Fruit fly (Drosophila melanogaster) whole organism, embryonic: Measurements from ENCODE around the gene Tbcc.

Source experiments
- CG10654 ChIP-seq: fragments of 200-800 bp; sonication (Bioruptor generic); optimal IDR thresholded peaks from 2 replicates; lab custom pipeline; 2016; ENCODE audit warnings: missing biosample characterization, missing genetic modification characterization
- CG15269 ChIP-seq: fragments of 200-800 bp; sonication (Bioruptor generic); optimal IDR thresholded peaks from 2 replicates; lab custom pipeline; 2018; ENCODE audit warnings: missing biosample characterization, mild to moderate bottlenecking, missing genetic modification characterization, moderate library complexity
- CG1647 ChIP-seq: fragments of 200-800 bp; sonication (Bioruptor generic); optimal IDR thresholded peaks from 3 replicates; lab custom pipeline; 2016; ENCODE audit warnings: missing biosample characterization, missing genetic modification characterization
- CG17829 ChIP-seq: fragments of 200-800 bp; optimal IDR thresholded peaks from 2 replicates; lab custom pipeline; 2019; ENCODE audit warnings: missing biosample characterization, mild to moderate bottlenecking, missing genetic modification characterization, moderate library complexity
- CG32532 ChIP-seq: fragments of 200-800 bp; sonication (Bioruptor generic); IDR thresholded peaks from 2 replicates; pipeline ENCODE4 v1.3.6; 2022; ENCODE audit warnings: missing biosample characterization, missing genetic modification characterization
- CG5245 ChIP-seq: fragments of 200-800 bp; sonication (Bioruptor generic); optimal IDR thresholded peaks from 3 replicates; lab custom pipeline; 2016; ENCODE audit warnings: missing biosample characterization, missing genetic modification characterization
- CG7357 ChIP-seq: fragments of 200-800 bp; sonication (Bioruptor generic); IDR thresholded peaks from 3 replicates; pipeline ENCODE4 v1.3.6; 2022; ENCODE audit warnings: missing biosample characterization, missing genetic modification characterization
- Chrac-16 ChIP-seq: fragments of 200-800 bp; sonication (Bioruptor generic); optimal IDR thresholded peaks from 3 replicates; lab custom pipeline; 2016; ENCODE audit warnings: missing biosample characterization, missing genetic modification characterization
- HLHmδ ChIP-seq: fragments of 200-800 bp; sonication (Bioruptor generic); optimal IDR thresholded peaks from 2 replicates; lab custom pipeline; 2018; ENCODE audit warnings: missing biosample characterization, mild to moderate bottlenecking, missing genetic modification characterization, moderate library complexity
- cad ChIP-seq: fragments of >200 bp; optimal IDR thresholded peaks from 2 replicates; lab custom pipeline; 2017; ENCODE audit warnings: missing biosample characterization, missing genetic modification characterization
- dati ChIP-seq: fragments of 200-800 bp; sonication (Bioruptor generic); IDR thresholded peaks from 2 replicates; pipeline ENCODE4 v1.3.6; 2022; ENCODE audit warnings: missing biosample characterization, missing genetic modification characterization
- gem ChIP-seq: fragments of 200-800 bp; sonication (Bioruptor generic); optimal IDR thresholded peaks from 2 replicates; lab custom pipeline; 2019; ENCODE audit warnings: missing biosample characterization, mild to moderate bottlenecking, missing genetic modification characterization, moderate library complexity
- grn ChIP-seq: fragments of 200-800 bp; sonication (Bioruptor generic); optimal IDR thresholded peaks from 3 replicates; lab custom pipeline; 2017; ENCODE audit warnings: missing biosample characterization, missing genetic modification characterization
- pan ChIP-seq, 4 experiments: fragments of >200 bp in 3 of 4; fragments of 200-800 bp in 1 of 4; sonication (Bioruptor generic) in 1 of 4; optimal IDR thresholded peaks in 3 of 4; IDR thresholded peaks in 1 of 4; 2 replicates each; pipeline versions ENCODE4 v1.3.6 to Lab custom; 2017 to 2022; ENCODE audit warnings: missing biosample characterization in 2 of 4, missing genetic modification characterization in 2 of 4, mixed read lengths in 1 of 4

DNA sequence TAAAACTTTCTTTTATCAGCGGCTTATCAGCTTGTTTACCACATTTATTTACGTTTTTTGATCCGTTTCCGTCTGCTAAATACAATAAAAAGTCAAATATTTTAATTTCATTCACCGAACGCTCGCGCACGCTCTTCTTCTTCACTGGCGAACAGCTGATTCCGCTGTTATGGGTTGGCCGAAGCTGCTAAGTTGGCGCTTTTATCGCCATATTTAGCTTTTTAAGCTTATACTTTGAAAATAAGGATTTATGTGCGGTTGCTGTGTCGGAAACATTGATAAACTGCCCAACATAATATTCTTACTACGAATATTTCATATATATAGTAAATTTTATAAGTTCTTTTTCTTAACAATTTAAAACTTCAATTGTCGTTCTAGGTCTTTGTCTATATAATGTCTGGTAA is 10.3 kb upstream of the Tbcc start, which contains the start of gene Naprt:
- no peak for TF ChIP-seq pan (optimal IDR thresholded peaks at IDR 0.05; lab: Kevin White, UChicago)
- no peak for TF ChIP-seq pan (GFP tag; optimal IDR thresholded peaks at IDR 0.05 in 1 of 2, IDR thresholded peaks at IDR 0.05 in 1 of 2)
- no peak for TF ChIP-seq Chrac-16 (GFP tag; lab: Kevin White, UChicago)
- no peak for TF ChIP-seq CG1647 (GFP tag; lab: Kevin White, UChicago)
- TF ChIP-seq grn (GFP tag; lab: Kevin White, UChicago), result no peak
- TF ChIP-seq HLHmδ, result no peak
- TF ChIP-seq CG32532, result peak; percentile 29; the same call in 1 of the 2 replicates
- no peak for TF ChIP-seq CG5245
- TF ChIP-seq CG7357 (GFP tag; lab: Robert Waterston, UW), result no peak
- TF ChIP-seq CG10654 (GFP tag; lab: Kevin White, UChicago), result no peak
- no peak for TF ChIP-seq gem (tag; lab: Kevin White, UChicago)
- no peak for TF ChIP-seq CG17829
- no peak for TF ChIP-seq CG15269 (tag; lab: Kevin White, UChicago)
- TF ChIP-seq dati (GFP tag; lab: Robert Waterston, UW), result no peak
- no peak for TF ChIP-seq cad
